Worm (Caenorhabditis elegans) whole organism, L4 larva: ENCODE results near the gene ttr-28.
"Not testable (repeated sequence)": the region's sequence is repeated elsewhere in the genome, so short reads cannot be mapped to it uniquely, and the experiment has no call there.

Source experiments
- aly-2 ChIP-seq: sonication (generic microtip); optimal IDR thresholded peaks from 2 replicates; lab custom pipeline; 2018; ENCODE audit warnings: missing biosample characterization, missing genetic modification characterization
- mdl-1 ChIP-seq, 2 experiments: fragments of 150-350 bp in 1 of 2; sonication (generic microtip) in 1 of 2; optimal IDR thresholded peaks; 2 replicates each; lab custom pipeline; 2014 to 2017; ENCODE audit warnings: missing biosample characterization in 2 of 2, missing genetic modification characterization in 2 of 2
- snpc-4 ChIP-seq: fragments of 150-350 bp; optimal IDR thresholded peaks from 2 replicates; lab custom pipeline; 2014; ENCODE audit warnings: missing biosample characterization, missing genetic modification characterization
- unc-62 ChIP-seq, 3 experiments: fragments of 150-350 bp in 1 of 3; sonication (generic microtip); optimal IDR thresholded peaks in 2 of 3; peaks in 1 of 3; 1 replicate in 1 of 3; 2 replicates in 2 of 3; lab custom pipeline; 2014 to 2017; ENCODE audit warnings: missing biosample characterization in 3 of 3, missing genetic modification characterization in 3 of 3, missing genetic modification reagents in 3 of 3, missing genotype in 1 of 3

ce11 chrV:12865615-12866014, 39.4 kb downstream of the ttr-28 start, which contains the start of gene T07F10.5:
- not testable (repeated sequence) for TF ChIP-seq unc-62 (GFP tag; optimal IDR thresholded peaks at IDR 0.05 in 1 of 2; lab: Kevin White, UChicago); unc-62 (tag; optimal IDR thresholded peaks at IDR 0.05; lab: Kevin White, UChicago); snpc-4 (tag; lab: Kevin White, UChicago); aly-2 (tag; lab: Kevin White, UChicago); mdl-1 (tag; optimal IDR thresholded peaks at IDR 0.05; lab: Kevin White, UChicago)
